Fruit fly (Drosophila melanogaster) whole organism, prepupa: ENCODE measurements around the gene Fpgs1.
A peak's percentile ranks its signal among the peaks of the same experiment; 100 is the strongest.

ENCODE experiments used
- Blimp-1 ChIP-seq: fragments of 200-800 bp; sonication (Bioruptor generic); optimal IDR thresholded peaks from 3 replicates; lab custom pipeline; 2017; ENCODE audit warnings: missing biosample characterization, missing genetic modification characterization, mild to moderate bottlenecking, moderate library complexity, missing genetic modification reagents
- CG10631 ChIP-seq: fragments of 200-800 bp; sonication (Bioruptor generic); optimal IDR thresholded peaks from 2 replicates; lab custom pipeline; 2016; ENCODE audit warnings: missing biosample characterization, missing genetic modification characterization
- CG10669 ChIP-seq: fragments of 200-800 bp; sonication (Bioruptor generic); optimal IDR thresholded peaks from 3 replicates; lab custom pipeline; 2018; ENCODE audit warnings: missing biosample characterization, mild to moderate bottlenecking, missing genetic modification characterization, moderate library complexity
- CG11294 ChIP-seq: fragments of 200-800 bp; sonication (Bioruptor generic); IDR thresholded peaks from 2 replicates; pipeline ENCODE4 v1.3.6; 2022; ENCODE audit warnings: missing biosample characterization, missing genetic modification characterization
- CG11762 ChIP-seq: fragments of 200-800 bp; sonication (Bioruptor generic); optimal IDR thresholded peaks from 3 replicates; lab custom pipeline; 2016; ENCODE audit warnings: missing biosample characterization, missing genetic modification characterization; ENCODE audit not compliant: insufficient read depth
- CG11902 ChIP-seq: fragments of 200-800 bp; sonication (Bioruptor generic); optimal IDR thresholded peaks from 3 replicates; lab custom pipeline; 2016; ENCODE audit warnings: missing biosample characterization, missing genetic modification characterization
- CG15336 ChIP-seq: fragments of 200-800 bp; sonication (Bioruptor generic); IDR thresholded peaks from 2 replicates; pipeline ENCODE4 v1.3.6; 2022; ENCODE audit warnings: missing biosample characterization, missing genetic modification characterization
- CG1621 ChIP-seq: fragments of 200-800 bp; sonication (Bioruptor generic); optimal IDR thresholded peaks from 3 replicates; lab custom pipeline; 2018; ENCODE audit warnings: missing biosample characterization, mild to moderate bottlenecking, missing genetic modification characterization
- CG16779 ChIP-seq: fragments of 200-800 bp; sonication (Bioruptor generic); optimal IDR thresholded peaks from 3 replicates; lab custom pipeline; 2017; ENCODE audit warnings: missing biosample characterization, mild to moderate bottlenecking, missing genetic modification characterization
- CG3032 ChIP-seq: fragments of 200-800 bp; optimal IDR thresholded peaks from 2 replicates; lab custom pipeline; 2019; ENCODE audit warnings: missing biosample characterization, mild to moderate bottlenecking, missing genetic modification characterization, moderate library complexity
- CG32006 ChIP-seq: fragments of 200-800 bp; sonication (Bioruptor generic); optimal IDR thresholded peaks from 3 replicates; lab custom pipeline; 2017; ENCODE audit warnings: missing biosample characterization, mild to moderate bottlenecking, missing genetic modification characterization
- CG34406 ChIP-seq: fragments of 200-800 bp; sonication (Bioruptor generic); optimal IDR thresholded peaks from 3 replicates; lab custom pipeline; 2016; ENCODE audit warnings: missing biosample characterization, missing genetic modification characterization
- CG3919 ChIP-seq: fragments of 200-800 bp; sonication (Bioruptor generic); optimal IDR thresholded peaks from 3 replicates; lab custom pipeline; 2016; ENCODE audit warnings: missing biosample characterization, missing genetic modification characterization
- CG4318 ChIP-seq: fragments of 200-800 bp; sonication (Bioruptor generic); optimal IDR thresholded peaks from 3 replicates; lab custom pipeline; 2017; ENCODE audit warnings: missing biosample characterization, mild to moderate bottlenecking, missing genetic modification characterization
- CG6163 ChIP-seq: fragments of 200-800 bp; sonication (Bioruptor generic); IDR thresholded peaks from 3 replicates; pipeline ENCODE4 v1.3.6; 2022; ENCODE audit warnings: missing biosample characterization, missing genetic modification characterization
- CG6276 ChIP-seq: fragments of 200-800 bp; sonication (Bioruptor generic); optimal IDR thresholded peaks from 2 replicates; lab custom pipeline; 2017; ENCODE audit warnings: missing biosample characterization, mild to moderate bottlenecking, missing genetic modification characterization
- CG6854 ChIP-seq: fragments of 200-800 bp; sonication (Bioruptor generic); optimal IDR thresholded peaks from 2 replicates; lab custom pipeline; 2017; ENCODE audit warnings: missing biosample characterization, mild to moderate bottlenecking, missing genetic modification characterization
- CG7368 ChIP-seq: fragments of 200-800 bp; sonication (Bioruptor generic); optimal IDR thresholded peaks from 3 replicates; lab custom pipeline; 2016; ENCODE audit warnings: missing biosample characterization, missing genetic modification characterization
- CG8319 ChIP-seq: fragments of 200-800 bp; sonication (Bioruptor generic); optimal IDR thresholded peaks from 3 replicates; lab custom pipeline; 2016; ENCODE audit warnings: missing biosample characterization, missing genetic modification characterization
- CG8632 ChIP-seq: fragments of 200-800 bp; sonication (Bioruptor generic); optimal IDR thresholded peaks from 3 replicates; lab custom pipeline; 2016; ENCODE audit warnings: missing biosample characterization, missing genetic modification characterization
- CG9139 ChIP-seq: fragments of 200-800 bp; sonication (Bioruptor generic); optimal IDR thresholded peaks from 3 replicates; lab custom pipeline; 2017; ENCODE audit warnings: missing biosample characterization, mild to moderate bottlenecking, missing genetic modification characterization
- Eip78C ChIP-seq: fragments of 200-800 bp; sonication (Bioruptor generic); peaks from one replicate; lab custom pipeline; 2016; ENCODE audit warnings: missing biosample characterization, missing genetic modification characterization
- Eip93F ChIP-seq: fragments of 200-800 bp; sonication (Bioruptor generic); optimal IDR thresholded peaks from 2 replicates; lab custom pipeline; 2016; ENCODE audit warnings: missing biosample characterization, mild to moderate bottlenecking, missing genetic modification characterization
- Ets21C ChIP-seq: fragments of 200-800 bp; sonication (Bioruptor generic); optimal IDR thresholded peaks from 3 replicates; lab custom pipeline; 2016; ENCODE audit warnings: missing biosample characterization, missing genetic modification characterization
- Ets96B ChIP-seq: fragments of 200-800 bp; optimal IDR thresholded peaks from 2 replicates; lab custom pipeline; 2019; ENCODE audit warnings: missing biosample characterization, mild to moderate bottlenecking, missing genetic modification characterization, moderate library complexity
- Hr4 ChIP-seq: fragments of 200-800 bp; sonication (Bioruptor generic); optimal IDR thresholded peaks from 3 replicates; lab custom pipeline; 2016; ENCODE audit warnings: missing biosample characterization, missing genetic modification characterization
- Met ChIP-seq: fragments of 200-800 bp; sonication (Bioruptor generic); optimal IDR thresholded peaks from 3 replicates; lab custom pipeline; 2016; ENCODE audit warnings: missing biosample characterization, missing genetic modification characterization
- OdsH ChIP-seq: fragments of 200-800 bp; sonication (Bioruptor generic); optimal IDR thresholded peaks from 3 replicates; lab custom pipeline; 2016; ENCODE audit warnings: missing biosample characterization, missing genetic modification characterization
- Sox102F ChIP-seq: fragments of 200-800 bp; sonication (Bioruptor generic); optimal IDR thresholded peaks from 2 replicates; lab custom pipeline; 2016; ENCODE audit warnings: missing biosample characterization, mild to moderate bottlenecking, missing genetic modification characterization
- Sox14 ChIP-seq: fragments of 200-800 bp; sonication (Bioruptor generic); optimal IDR thresholded peaks from 3 replicates; lab custom pipeline; 2016; ENCODE audit warnings: missing biosample characterization, missing genetic modification characterization
- Sox15 ChIP-seq: fragments of 200-800 bp; sonication (Bioruptor generic); optimal IDR thresholded peaks from 3 replicates; lab custom pipeline; 2016; ENCODE audit warnings: missing biosample characterization, missing genetic modification characterization
- achi ChIP-seq: fragments of 200-800 bp; sonication (Bioruptor generic); optimal IDR thresholded peaks from 3 replicates; lab custom pipeline; 2016; ENCODE audit warnings: missing biosample characterization, missing genetic modification characterization
- acj6 ChIP-seq: fragments of 200-800 bp; sonication (Bioruptor generic); optimal IDR thresholded peaks from 3 replicates; lab custom pipeline; 2016; ENCODE audit warnings: missing biosample characterization, missing genetic modification characterization
- cyc ChIP-seq: fragments of 200-800 bp; sonication (Bioruptor generic); optimal IDR thresholded peaks from 3 replicates; lab custom pipeline; 2016; ENCODE audit warnings: missing biosample characterization, missing genetic modification characterization
- dac ChIP-seq: fragments of 200-800 bp; sonication (Bioruptor generic); optimal IDR thresholded peaks from 2 replicates; lab custom pipeline; 2017; ENCODE audit warnings: missing biosample characterization, mild to moderate bottlenecking, missing genetic modification characterization
- dsx ChIP-seq: fragments of 200-800 bp; optimal IDR thresholded peaks from 3 replicates; lab custom pipeline; 2019; ENCODE audit warnings: missing biosample characterization, mild to moderate bottlenecking, missing genetic modification characterization, moderate library complexity; ENCODE audit not compliant: poor library complexity, severe bottlenecking
- esn ChIP-seq: fragments of 200-800 bp; sonication (Bioruptor generic); optimal IDR thresholded peaks from 2 replicates; lab custom pipeline; 2016; ENCODE audit warnings: missing biosample characterization, mild to moderate bottlenecking, missing genetic modification characterization, moderate library complexity
- fd59A ChIP-seq: fragments of 200-800 bp; sonication (Bioruptor generic); optimal IDR thresholded peaks from 2 replicates; lab custom pipeline; 2017; ENCODE audit warnings: missing biosample characterization, mild to moderate bottlenecking, missing genetic modification characterization, missing genetic modification reagents
- fd85E ChIP-seq: fragments of 200-800 bp; sonication (Bioruptor generic); optimal IDR thresholded peaks from 3 replicates; lab custom pipeline; 2016; ENCODE audit warnings: missing biosample characterization, missing genetic modification characterization
- fkh ChIP-seq: fragments of 200-800 bp; sonication (Bioruptor generic); optimal IDR thresholded peaks from 3 replicates; lab custom pipeline; 2017; ENCODE audit warnings: missing biosample characterization, mild to moderate bottlenecking, missing genetic modification characterization, moderate library complexity
- lz ChIP-seq: fragments of 200-800 bp; sonication (Bioruptor generic); optimal IDR thresholded peaks from 3 replicates; lab custom pipeline; 2016; ENCODE audit warnings: missing biosample characterization, missing genetic modification characterization
- pdm3 ChIP-seq: fragments of 200-800 bp; sonication (Bioruptor generic); optimal IDR thresholded peaks from 3 replicates; lab custom pipeline; 2016; ENCODE audit warnings: missing biosample characterization, missing genetic modification characterization
- salr ChIP-seq, 2 experiments: fragments of 200-800 bp; sonication (Bioruptor generic); optimal IDR thresholded peaks; 3 replicates each; lab custom pipeline; 2016 to 2018; ENCODE audit warnings: missing biosample characterization in 2 of 2, missing genetic modification characterization in 2 of 2, mild to moderate bottlenecking in 1 of 2
- spab ChIP-seq: fragments of 200-800 bp; sonication (Bioruptor generic); optimal IDR thresholded peaks from 2 replicates; lab custom pipeline; 2017; ENCODE audit warnings: missing biosample characterization, mild to moderate bottlenecking, missing genetic modification characterization, missing genetic modification reagents
- ss ChIP-seq, 2 experiments: fragments of 200-800 bp; sonication (Bioruptor generic); optimal IDR thresholded peaks; 2 replicates in 1 of 2; 3 replicates in 1 of 2; lab custom pipeline; 2017 to 2018; ENCODE audit warnings: mild to moderate bottlenecking in 2 of 2, missing biosample characterization in 2 of 2, missing genetic modification characterization in 2 of 2, moderate library complexity in 1 of 2
- svp ChIP-seq: fragments of 200-800 bp; sonication (Bioruptor generic); peaks from one replicate; lab custom pipeline; 2016; ENCODE audit warnings: missing biosample characterization, missing genetic modification characterization
- vri ChIP-seq: fragments of 200-800 bp; sonication (Bioruptor generic); optimal IDR thresholded peaks from 3 replicates; lab custom pipeline; 2016; ENCODE audit warnings: missing biosample characterization, mild to moderate bottlenecking, missing genetic modification characterization

Gene Fpgs1

DNA sequence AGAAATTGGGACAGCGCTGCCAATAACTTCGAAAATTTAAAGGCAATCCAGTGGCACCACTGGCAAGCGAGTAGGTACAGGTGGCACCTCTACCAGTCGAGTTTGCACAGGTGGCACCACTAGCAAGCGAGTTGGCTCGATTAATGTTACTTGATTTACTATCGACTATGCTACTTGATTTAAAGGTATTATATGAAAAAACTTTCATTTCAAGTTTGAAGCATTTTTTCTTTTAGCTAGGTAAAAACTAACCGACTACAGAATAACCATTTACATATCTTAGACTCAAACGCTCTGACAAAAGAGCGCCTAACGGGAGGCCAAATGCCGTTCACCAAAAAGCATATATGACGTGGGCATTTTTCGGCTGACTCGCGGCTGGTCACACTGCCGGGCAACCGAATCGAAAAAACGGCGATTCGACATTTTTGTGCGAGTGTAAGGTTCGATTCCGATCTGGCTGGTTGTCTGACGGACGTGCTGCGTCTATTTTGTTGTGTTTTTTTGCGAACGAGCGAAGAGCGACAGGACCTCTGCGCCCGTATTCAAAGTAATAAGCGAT is 47.4 kb downstream of the Fpgs1 start, which contains the start of gene Tis11 (continued):
- TF ChIP-seq ss (GFP tag; optimal IDR thresholded peaks at IDR 0.05; lab: Kevin White, UChicago) (peak; percentile 9 to 15), dac (GFP tag; lab: Kevin White, UChicago) (no peak), CG6163 (GFP tag; lab: Robert Waterston, UW) (peak; percentile 10; the same call in 2 of the 3 replicates), acj6 (GFP tag; lab: Kevin White, UChicago) (no peak), CG16779 (tag; lab: Kevin White, UChicago) (no peak), Sox14 (GFP tag; lab: Kevin White, UChicago) (peak; percentile 28)

DNA sequence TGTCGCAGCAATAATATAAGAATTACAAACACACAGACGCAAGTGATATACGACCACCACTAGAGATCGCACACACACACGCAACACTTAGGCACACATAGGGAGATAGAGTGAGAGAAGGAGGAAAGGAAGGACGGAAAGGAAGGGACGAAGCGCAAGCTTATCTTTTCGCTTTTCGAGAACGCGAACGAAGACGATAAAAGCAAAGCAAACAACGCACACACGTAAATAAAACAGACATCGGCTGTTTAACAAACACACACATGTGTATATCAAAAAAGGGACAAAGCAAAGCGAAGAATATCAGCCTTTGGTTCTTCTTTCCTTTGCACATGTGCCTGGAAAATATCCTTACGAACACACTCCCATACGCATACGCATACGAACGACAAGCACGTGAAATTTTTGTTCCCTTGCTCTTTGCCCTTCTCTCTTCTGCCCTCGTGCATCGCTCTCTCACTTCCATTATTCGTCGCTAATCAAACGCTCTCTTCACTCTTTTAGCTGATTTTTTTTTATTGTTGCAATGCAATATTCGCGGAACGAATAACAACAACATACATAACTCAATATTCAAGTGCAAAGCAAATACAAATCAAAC is 48.5 kb downstream of the Fpgs1 start:
- TF ChIP-seq CG10669 (GFP tag; lab: Kevin White, UChicago) (no peak), cyc (no peak), vri (GFP tag; lab: Kevin White, UChicago) (peak; percentile 77), esn (GFP tag; lab: Kevin White, UChicago) (peak; percentile 12), fd85E (GFP tag; lab: Kevin White, UChicago) (peak; percentile 8), CG6163 (GFP tag; lab: Robert Waterston, UW) (0 out of 3 replicates have a peak, but pooled peaks have one; percentile 33), Eip78C (GFP tag; lab: Kevin White, UChicago) (peak; percentile 65), spab (GFP tag; lab: Kevin White, UChicago) (peak; percentile 13), CG11902 (GFP tag; lab: Kevin White, UChicago) (no peak), CG9139 (GFP tag; lab: Kevin White, UChicago) (peak; percentile 33), CG3032 (peak; percentile 8), Sox14 (GFP tag; lab: Kevin White, UChicago) (no peak), svp (GFP tag; lab: Kevin White, UChicago) (peak; percentile 79), lz (GFP tag; lab: Kevin White, UChicago) (peak; percentile 9), OdsH (GFP tag; lab: Kevin White, UChicago) (no peak), Ets21C (GFP tag; lab: Kevin White, UChicago) (no peak), CG11762 (GFP tag; lab: Kevin White, UChicago) (no peak), CG7368 (GFP tag; lab: Kevin White, UChicago) (no peak), Eip93F (GFP tag; lab: Kevin White, UChicago) (peak; percentile 26), dsx (GFP tag; lab: Kevin White, UChicago) (peak; percentile 52), Hr4 (no peak), Met (GFP tag; lab: Kevin White, UChicago) (peak; percentile 20), CG16779 (tag; lab: Kevin White, UChicago) (no peak), CG34406 (peak; percentile 14), CG6854 (peak; percentile 58), CG6276 (no peak), ss (GFP tag; optimal IDR thresholded peaks at IDR 0.05; lab: Kevin White, UChicago) (peak; percentile 71 to 74), Sox15 (GFP tag; lab: Kevin White, UChicago) (no peak), salr (GFP tag; optimal IDR thresholded peaks at IDR 0.05; lab: Kevin White, UChicago) (no peak), Blimp-1 (peak; percentile 50), CG15336 (no peak), CG10631 (peak; percentile 21), CG3919 (peak; percentile 5), CG4318 (GFP tag; lab: Kevin White, UChicago) (no peak), CG8319 (no peak), CG1621 (peak; percentile 12), acj6 (GFP tag; lab: Kevin White, UChicago) (no peak), CG32006 (GFP tag; lab: Kevin White, UChicago) (no peak), CG11294 (GFP tag; lab: Robert Waterston, UW) (no peak; the same call in 1 of the 2 replicates), Sox102F (peak; percentile 44), CG8632 (GFP tag; lab: Kevin White, UChicago) (peak; percentile 7), pdm3 (GFP tag; lab: Kevin White, UChicago) (no peak), fd59A (GFP tag; lab: Kevin White, UChicago) (no peak), achi (GFP tag; lab: Kevin White, UChicago) (no peak), dac (GFP tag; lab: Kevin White, UChicago) (no peak), fkh (peak; percentile 88), Ets96B (peak; percentile 25)
